Worm (Caenorhabditis elegans): ENCODE results near the gene Y27F2A.9.

- TF ChIP-seq ama-1 (optimal IDR thresholded peaks at IDR 0.05) (no peak), zag-1 (tag; optimal IDR thresholded peaks at IDR 0.05) (no peak), unc-62 (GFP tag; optimal IDR thresholded peaks at IDR 0.05) (no peak), sma-3 (GFP tag; optimal IDR thresholded peaks at IDR 0.05) (no peak)
Measured at ce11 chrII:3158985-3159384, 32.5 kb downstream of the Y27F2A.9 start, which contains the start of gene sri-34.
